Fruit fly (Drosophila melanogaster): Measurements from ENCODE around the gene CG14551.

The CG14551 gene

DNA sequence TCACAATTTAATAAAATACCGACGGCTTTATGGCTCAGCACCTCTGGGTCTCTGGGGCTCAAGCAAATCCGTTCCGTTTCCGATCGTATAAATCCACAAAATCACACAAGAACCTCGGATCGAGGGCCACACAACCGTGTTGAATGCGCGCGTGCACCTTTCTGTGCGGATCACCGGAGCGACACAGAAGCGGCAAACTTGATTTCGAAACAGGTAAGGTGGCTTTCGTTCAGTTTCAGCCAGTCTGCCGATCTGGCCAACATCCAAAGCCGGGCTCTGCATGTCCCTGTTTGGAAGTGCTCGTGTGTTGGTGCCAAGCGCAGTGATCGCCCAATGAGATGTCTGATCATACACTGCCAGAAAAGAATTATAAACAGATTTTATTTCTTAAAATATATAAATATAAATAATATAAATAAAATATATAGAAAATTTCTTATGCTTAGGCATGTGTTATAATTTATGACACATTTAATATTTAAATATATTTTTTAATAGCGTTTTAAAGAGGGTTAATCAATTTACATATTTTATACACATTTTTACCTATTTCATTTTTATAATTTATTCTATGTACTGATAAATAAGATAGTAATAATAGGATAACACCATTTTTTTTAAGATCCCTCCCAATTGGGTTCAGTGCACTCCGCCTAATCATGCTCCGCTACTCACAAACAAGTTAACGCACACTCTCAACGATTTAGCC, 35.8 kb upstream of the CG14551 start, which contains the start of gene dysf (continued):
- peak; percentile 84 for TF ChIP-seq CG7839 (tag; optimal IDR thresholded peaks at IDR 0.05)
- TF ChIP-seq corto (GFP tag; optimal IDR thresholded peaks at IDR 0.05) = no peak
- peak; percentile 54 for TF ChIP-seq Spps (tag; optimal IDR thresholded peaks at IDR 0.05)
- no peak for TF ChIP-seq CG16813 (GFP tag; IDR thresholded peaks at IDR 0.05; ENCODE audit: partially characterized antibody)
- TF ChIP-seq CG30020 (tag; optimal IDR thresholded peaks at IDR 0.05) = no peak
- no peak for TF ChIP-seq CG14014 (GFP tag; IDR thresholded peaks at IDR 0.05)
- TF ChIP-seq schlank (tag; optimal IDR thresholded peaks at IDR 0.05) = no peak
- TF ChIP-seq nerfin-1 (tag; optimal IDR thresholded peaks at IDR 0.05) = peak; percentile 60
- no peak for TF ChIP-seq CG17186 (GFP tag; optimal IDR thresholded peaks at IDR 0.05)
- TF ChIP-seq fd102C (GFP tag; optimal IDR thresholded peaks at IDR 0.05) = no peak
- TF ChIP-seq tx (GFP tag; optimal IDR thresholded peaks at IDR 0.05) = no peak
- no peak; the same call in 1 of the 2 replicates for TF ChIP-seq CG10959 (GFP tag; IDR thresholded peaks at IDR 0.05)
- no peak for TF ChIP-seq Side (GFP tag; optimal IDR thresholded peaks at IDR 0.05)
- TF ChIP-seq CG13894 (tag; optimal IDR thresholded peaks at IDR 0.05) = no peak
- TF ChIP-seq CG7745 (tag; optimal IDR thresholded peaks at IDR 0.05) = no peak
- no peak for TF ChIP-seq mam (GFP tag; optimal IDR thresholded peaks at IDR 0.05)
- no peak for TF ChIP-seq C15 (GFP tag; IDR thresholded peaks at IDR 0.05)
- TF ChIP-seq unpg (GFP tag; optimal IDR thresholded peaks at IDR 0.05) = peak; percentile 30
- TF ChIP-seq row (GFP tag; IDR thresholded peaks at IDR 0.05) = peak; percentile 68; the same call in 2 of the 3 replicates
- TF ChIP-seq CG17568 (GFP tag; optimal IDR thresholded peaks at IDR 0.05) = no peak
- peak; percentile 12 for TF ChIP-seq CG6654 (GFP tag; optimal IDR thresholded peaks at IDR 0.05)
- no peak for TF ChIP-seq Hr39 (optimal IDR thresholded peaks at IDR 0.05)
- no peak for TF ChIP-seq cad (GFP tag; optimal IDR thresholded peaks at IDR 0.05)
- no peak for TF ChIP-seq pho (GFP tag; optimal IDR thresholded peaks at IDR 0.05)
- no peak for TF ChIP-seq chinmo (GFP tag; IDR thresholded peaks at IDR 0.05; ENCODE audit: partially characterized antibody)
- TF ChIP-seq vfl (GFP tag; optimal IDR thresholded peaks at IDR 0.05) = no peak
- peak; percentile 55 for TF ChIP-seq CG1233 (GFP tag; optimal IDR thresholded peaks at IDR 0.05)
- TF ChIP-seq Bteb2 (GFP tag; optimal IDR thresholded peaks at IDR 0.05) = no peak
- no peak for TF ChIP-seq cg (GFP tag; optimal IDR thresholded peaks at IDR 0.05)
- no peak for TF ChIP-seq Dad (GFP tag; optimal IDR thresholded peaks at IDR 0.05)
- TF ChIP-seq jigr1 (GFP tag; IDR thresholded peaks at IDR 0.05) = no peak
- TF ChIP-seq peb (GFP tag; IDR thresholded peaks at IDR 0.05) = peak; percentile 22; the same call in 1 of the 2 replicates
- TF ChIP-seq hb (GFP tag; IDR thresholded peaks at IDR 0.05; ENCODE audit: partially characterized antibody) = no peak
- no peak for TF ChIP-seq CG12299 (tag; optimal IDR thresholded peaks at IDR 0.05)
- no peak for TF ChIP-seq Mrtf (GFP tag; IDR thresholded peaks at IDR 0.05)
- no peak for TF ChIP-seq knrl (GFP tag; IDR thresholded peaks at IDR 0.05; ENCODE audit: partially characterized antibody)
- peak; percentile 68; the same call in 1 of the 2 replicates for TF ChIP-seq CG6689 (GFP tag; IDR thresholded peaks at IDR 0.05)
- TF ChIP-seq ham (GFP tag; IDR thresholded peaks at IDR 0.05) = no peak
- TF ChIP-seq grau (tag; optimal IDR thresholded peaks at IDR 0.05) = peak; percentile 83
- TF ChIP-seq trem (tag; optimal IDR thresholded peaks at IDR 0.05) = peak; percentile 59
- no peak for TF ChIP-seq HLH4C (GFP tag; IDR thresholded peaks at IDR 0.05; ENCODE audit: partially characterized antibody)
- no peak for TF ChIP-seq ab (GFP tag; optimal IDR thresholded peaks at IDR 0.05)
- no peak for TF ChIP-seq Lim3 (GFP tag; IDR thresholded peaks at IDR 0.05)
- TF ChIP-seq Asciz (GFP tag; optimal IDR thresholded peaks at IDR 0.05) = peak; percentile 35
- no peak for TF ChIP-seq GATAe (GFP tag; conservative IDR thresholded peaks at IDR 0.05)
- TF ChIP-seq CG4707 (GFP tag; optimal IDR thresholded peaks at IDR 0.05) = no peak
- no peak for TF ChIP-seq crol (GFP tag; IDR thresholded peaks at IDR 0.05)
- TF ChIP-seq CG13424 (tag; optimal IDR thresholded peaks at IDR 0.05) = peak; percentile 85
- TF ChIP-seq cato (GFP tag; optimal IDR thresholded peaks at IDR 0.05; ENCODE audit: borderline replicate concordance) = peak; percentile 13
- TF ChIP-seq pb (GFP tag; optimal IDR thresholded peaks at IDR 0.05) = no peak

Data from whole organism, embryonic.